Fruit fly (Drosophila melanogaster) whole organism, prepupa: Measurements from ENCODE around the gene CG43707.

Experiments used
- Blimp-1 ChIP-seq: fragments of 200-800 bp; sonication (Bioruptor generic); optimal IDR thresholded peaks from 3 replicates; lab custom pipeline; 2017; ENCODE audit warnings: missing biosample characterization, missing genetic modification characterization, mild to moderate bottlenecking, moderate library complexity, missing genetic modification reagents
- CG10669 ChIP-seq: fragments of 200-800 bp; sonication (Bioruptor generic); optimal IDR thresholded peaks from 3 replicates; lab custom pipeline; 2018; ENCODE audit warnings: missing biosample characterization, mild to moderate bottlenecking, missing genetic modification characterization, moderate library complexity
- CG11762 ChIP-seq: fragments of 200-800 bp; sonication (Bioruptor generic); optimal IDR thresholded peaks from 3 replicates; lab custom pipeline; 2016; ENCODE audit warnings: missing biosample characterization, missing genetic modification characterization; ENCODE audit not compliant: insufficient read depth
- CG15336 ChIP-seq: fragments of 200-800 bp; sonication (Bioruptor generic); IDR thresholded peaks from 2 replicates; pipeline ENCODE4 v1.3.6; 2022; ENCODE audit warnings: missing biosample characterization, missing genetic modification characterization
- CG16779 ChIP-seq: fragments of 200-800 bp; sonication (Bioruptor generic); optimal IDR thresholded peaks from 3 replicates; lab custom pipeline; 2017; ENCODE audit warnings: missing biosample characterization, mild to moderate bottlenecking, missing genetic modification characterization
- CG31627 ChIP-seq: fragments of 200-800 bp; sonication (Bioruptor generic); optimal IDR thresholded peaks from 3 replicates; lab custom pipeline; 2016; ENCODE audit warnings: missing biosample characterization, missing genetic modification characterization
- CG32006 ChIP-seq: fragments of 200-800 bp; sonication (Bioruptor generic); optimal IDR thresholded peaks from 3 replicates; lab custom pipeline; 2017; ENCODE audit warnings: missing biosample characterization, mild to moderate bottlenecking, missing genetic modification characterization
- CG34406 ChIP-seq: fragments of 200-800 bp; sonication (Bioruptor generic); optimal IDR thresholded peaks from 3 replicates; lab custom pipeline; 2016; ENCODE audit warnings: missing biosample characterization, missing genetic modification characterization
- CG3919 ChIP-seq: fragments of 200-800 bp; sonication (Bioruptor generic); optimal IDR thresholded peaks from 3 replicates; lab custom pipeline; 2016; ENCODE audit warnings: missing biosample characterization, missing genetic modification characterization
- CG4318 ChIP-seq: fragments of 200-800 bp; sonication (Bioruptor generic); optimal IDR thresholded peaks from 3 replicates; lab custom pipeline; 2017; ENCODE audit warnings: missing biosample characterization, mild to moderate bottlenecking, missing genetic modification characterization
- CG6163 ChIP-seq: fragments of 200-800 bp; sonication (Bioruptor generic); IDR thresholded peaks from 3 replicates; pipeline ENCODE4 v1.3.6; 2022; ENCODE audit warnings: missing biosample characterization, missing genetic modification characterization
- CG6276 ChIP-seq: fragments of 200-800 bp; sonication (Bioruptor generic); optimal IDR thresholded peaks from 2 replicates; lab custom pipeline; 2017; ENCODE audit warnings: missing biosample characterization, mild to moderate bottlenecking, missing genetic modification characterization
- CG6792 ChIP-seq: fragments of 200-800 bp; sonication (Bioruptor generic); optimal IDR thresholded peaks from 3 replicates; lab custom pipeline; 2016; ENCODE audit warnings: missing biosample characterization, missing genetic modification characterization
- CG6808 ChIP-seq: fragments of 200-800 bp; sonication (Bioruptor generic); optimal IDR thresholded peaks from 3 replicates; lab custom pipeline; 2017; ENCODE audit warnings: missing biosample characterization, missing genetic modification characterization, mild to moderate bottlenecking, moderate library complexity, missing genetic modification reagents
- CG6854 ChIP-seq: fragments of 200-800 bp; sonication (Bioruptor generic); optimal IDR thresholded peaks from 2 replicates; lab custom pipeline; 2017; ENCODE audit warnings: missing biosample characterization, mild to moderate bottlenecking, missing genetic modification characterization
- CG8119 ChIP-seq: fragments of 200-800 bp; sonication (Bioruptor generic); IDR thresholded peaks from 3 replicates; pipeline ENCODE4 v1.3.6; 2022; ENCODE audit warnings: missing biosample characterization, missing genetic modification characterization
- CG8632 ChIP-seq: fragments of 200-800 bp; sonication (Bioruptor generic); optimal IDR thresholded peaks from 3 replicates; lab custom pipeline; 2016; ENCODE audit warnings: missing biosample characterization, missing genetic modification characterization
- Eip78C ChIP-seq: fragments of 200-800 bp; sonication (Bioruptor generic); peaks from one replicate; lab custom pipeline; 2016; ENCODE audit warnings: missing biosample characterization, missing genetic modification characterization
- Eip93F ChIP-seq: fragments of 200-800 bp; sonication (Bioruptor generic); optimal IDR thresholded peaks from 2 replicates; lab custom pipeline; 2016; ENCODE audit warnings: missing biosample characterization, mild to moderate bottlenecking, missing genetic modification characterization
- Ets21C ChIP-seq: fragments of 200-800 bp; sonication (Bioruptor generic); optimal IDR thresholded peaks from 3 replicates; lab custom pipeline; 2016; ENCODE audit warnings: missing biosample characterization, missing genetic modification characterization
- Ets96B ChIP-seq: fragments of 200-800 bp; optimal IDR thresholded peaks from 2 replicates; lab custom pipeline; 2019; ENCODE audit warnings: missing biosample characterization, mild to moderate bottlenecking, missing genetic modification characterization, moderate library complexity
- Hr38 ChIP-seq: sonication (Bioruptor generic); optimal IDR thresholded peaks from 2 replicates; lab custom pipeline; 2016; ENCODE audit warnings: missing biosample characterization, missing genetic modification characterization
- Hr39 ChIP-seq: fragments of 200-800 bp; sonication (Bioruptor generic); optimal IDR thresholded peaks from 2 replicates; lab custom pipeline; 2016; ENCODE audit warnings: missing biosample characterization, missing genetic modification characterization
- Hr4 ChIP-seq: fragments of 200-800 bp; sonication (Bioruptor generic); optimal IDR thresholded peaks from 3 replicates; lab custom pipeline; 2016; ENCODE audit warnings: missing biosample characterization, missing genetic modification characterization
- Lpt ChIP-seq: fragments of 200-800 bp; sonication (Bioruptor generic); optimal IDR thresholded peaks from 3 replicates; lab custom pipeline; 2016; ENCODE audit warnings: missing biosample characterization, missing genetic modification characterization
- Met ChIP-seq: fragments of 200-800 bp; sonication (Bioruptor generic); optimal IDR thresholded peaks from 3 replicates; lab custom pipeline; 2016; ENCODE audit warnings: missing biosample characterization, missing genetic modification characterization
- OdsH ChIP-seq: fragments of 200-800 bp; sonication (Bioruptor generic); optimal IDR thresholded peaks from 3 replicates; lab custom pipeline; 2016; ENCODE audit warnings: missing biosample characterization, missing genetic modification characterization
- Smox ChIP-seq: fragments of 200-800 bp; sonication (Bioruptor generic); optimal IDR thresholded peaks from 3 replicates; lab custom pipeline; 2016; ENCODE audit warnings: missing biosample characterization, missing genetic modification characterization
- Sox102F ChIP-seq: fragments of 200-800 bp; sonication (Bioruptor generic); optimal IDR thresholded peaks from 2 replicates; lab custom pipeline; 2016; ENCODE audit warnings: missing biosample characterization, mild to moderate bottlenecking, missing genetic modification characterization
- Sox14 ChIP-seq: fragments of 200-800 bp; sonication (Bioruptor generic); optimal IDR thresholded peaks from 3 replicates; lab custom pipeline; 2016; ENCODE audit warnings: missing biosample characterization, missing genetic modification characterization
- Sox15 ChIP-seq: fragments of 200-800 bp; sonication (Bioruptor generic); optimal IDR thresholded peaks from 3 replicates; lab custom pipeline; 2016; ENCODE audit warnings: missing biosample characterization, missing genetic modification characterization
- achi ChIP-seq: fragments of 200-800 bp; sonication (Bioruptor generic); optimal IDR thresholded peaks from 3 replicates; lab custom pipeline; 2016; ENCODE audit warnings: missing biosample characterization, missing genetic modification characterization
- acj6 ChIP-seq: fragments of 200-800 bp; sonication (Bioruptor generic); optimal IDR thresholded peaks from 3 replicates; lab custom pipeline; 2016; ENCODE audit warnings: missing biosample characterization, missing genetic modification characterization
- cyc ChIP-seq: fragments of 200-800 bp; sonication (Bioruptor generic); optimal IDR thresholded peaks from 3 replicates; lab custom pipeline; 2016; ENCODE audit warnings: missing biosample characterization, missing genetic modification characterization
- dac ChIP-seq: fragments of 200-800 bp; sonication (Bioruptor generic); optimal IDR thresholded peaks from 2 replicates; lab custom pipeline; 2017; ENCODE audit warnings: missing biosample characterization, mild to moderate bottlenecking, missing genetic modification characterization
- dsx ChIP-seq: fragments of 200-800 bp; optimal IDR thresholded peaks from 3 replicates; lab custom pipeline; 2019; ENCODE audit warnings: missing biosample characterization, mild to moderate bottlenecking, missing genetic modification characterization, moderate library complexity; ENCODE audit not compliant: poor library complexity, severe bottlenecking
- eg ChIP-seq: fragments of 200-800 bp; sonication (Bioruptor generic); IDR thresholded peaks from 3 replicates; pipeline ENCODE4 v1.3.6; 2022; ENCODE audit warnings: missing biosample characterization, missing genetic modification characterization
- esn ChIP-seq: fragments of 200-800 bp; sonication (Bioruptor generic); optimal IDR thresholded peaks from 2 replicates; lab custom pipeline; 2016; ENCODE audit warnings: missing biosample characterization, mild to moderate bottlenecking, missing genetic modification characterization, moderate library complexity
- fd59A ChIP-seq: fragments of 200-800 bp; sonication (Bioruptor generic); optimal IDR thresholded peaks from 2 replicates; lab custom pipeline; 2017; ENCODE audit warnings: missing biosample characterization, mild to moderate bottlenecking, missing genetic modification characterization, missing genetic modification reagents
- fd85E ChIP-seq: fragments of 200-800 bp; sonication (Bioruptor generic); optimal IDR thresholded peaks from 3 replicates; lab custom pipeline; 2016; ENCODE audit warnings: missing biosample characterization, missing genetic modification characterization
- fkh ChIP-seq: fragments of 200-800 bp; sonication (Bioruptor generic); optimal IDR thresholded peaks from 3 replicates; lab custom pipeline; 2017; ENCODE audit warnings: missing biosample characterization, mild to moderate bottlenecking, missing genetic modification characterization, moderate library complexity
- lz ChIP-seq: fragments of 200-800 bp; sonication (Bioruptor generic); optimal IDR thresholded peaks from 3 replicates; lab custom pipeline; 2016; ENCODE audit warnings: missing biosample characterization, missing genetic modification characterization
- net ChIP-seq: fragments of 200-800 bp; sonication (Bioruptor generic); optimal IDR thresholded peaks from 3 replicates; lab custom pipeline; 2016; ENCODE audit warnings: missing biosample characterization, missing genetic modification characterization
- pdm3 ChIP-seq: fragments of 200-800 bp; sonication (Bioruptor generic); optimal IDR thresholded peaks from 3 replicates; lab custom pipeline; 2016; ENCODE audit warnings: missing biosample characterization, missing genetic modification characterization
- spab ChIP-seq: fragments of 200-800 bp; sonication (Bioruptor generic); optimal IDR thresholded peaks from 2 replicates; lab custom pipeline; 2017; ENCODE audit warnings: missing biosample characterization, mild to moderate bottlenecking, missing genetic modification characterization, missing genetic modification reagents
- ss ChIP-seq, 2 experiments: fragments of 200-800 bp; sonication (Bioruptor generic); optimal IDR thresholded peaks; 2 replicates in 1 of 2; 3 replicates in 1 of 2; lab custom pipeline; 2017 to 2018; ENCODE audit warnings: mild to moderate bottlenecking in 2 of 2, missing biosample characterization in 2 of 2, missing genetic modification characterization in 2 of 2, moderate library complexity in 1 of 2
- topi ChIP-seq: fragments of 200-800 bp; sonication (Bioruptor generic); optimal IDR thresholded peaks from 3 replicates; lab custom pipeline; 2016; ENCODE audit warnings: missing biosample characterization, missing genetic modification characterization
- vri ChIP-seq: fragments of 200-800 bp; sonication (Bioruptor generic); optimal IDR thresholded peaks from 3 replicates; lab custom pipeline; 2016; ENCODE audit warnings: missing biosample characterization, mild to moderate bottlenecking, missing genetic modification characterization

CG43707 gene

DNA sequence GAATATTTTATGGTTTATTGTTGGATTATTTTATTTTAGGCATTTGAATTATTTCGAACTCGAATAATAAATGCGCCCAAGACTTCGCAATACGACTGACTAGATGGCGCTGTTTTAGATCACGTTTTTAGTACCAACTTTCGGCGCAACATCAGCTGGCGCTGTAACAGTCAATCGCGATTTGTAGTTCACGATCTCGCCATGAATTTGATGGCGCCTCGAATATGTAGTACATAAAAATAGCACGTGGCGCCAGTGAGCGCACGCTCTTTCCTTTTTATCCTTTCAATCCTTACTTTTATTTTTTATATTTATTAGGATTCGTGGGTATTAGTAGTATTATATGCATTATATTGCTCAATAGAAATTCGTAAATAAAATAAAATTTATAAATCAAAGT lies 29.2 kb downstream of the CG43707 start (continued):
- peak; percentile 32 for TF ChIP-seq achi (GFP tag; lab: Kevin White, UChicago)
- peak; percentile 79 for TF ChIP-seq cyc (GFP tag; lab: Kevin White, UChicago)
- TF ChIP-seq vri (GFP tag; lab: Kevin White, UChicago), result peak; percentile 22
- peak; percentile 51; the same call in 2 of the 3 replicates for TF ChIP-seq CG6163 (GFP tag; lab: Robert Waterston, UW)
- TF ChIP-seq Hr4 (GFP tag; lab: Kevin White, UChicago), result peak; percentile 28
- TF ChIP-seq CG10669 (GFP tag; lab: Kevin White, UChicago), result peak; percentile 19
- TF ChIP-seq Met (GFP tag; lab: Kevin White, UChicago), result peak; percentile 75
- peak; percentile 77 for TF ChIP-seq Sox14
- peak; percentile 18 for TF ChIP-seq dac (GFP tag; lab: Kevin White, UChicago)
- TF ChIP-seq CG6854, result no peak
- peak; percentile 86 for TF ChIP-seq esn (GFP tag; lab: Kevin White, UChicago)
- TF ChIP-seq Hr38 (GFP tag; lab: Kevin White, UChicago), result no peak
- peak; percentile 78 for TF ChIP-seq pdm3
- no peak for TF ChIP-seq dsx (GFP tag; lab: Kevin White, UChicago)
- TF ChIP-seq CG6276 (GFP tag; lab: Kevin White, UChicago), result no peak
- TF ChIP-seq Smox (GFP tag; lab: Kevin White, UChicago), result peak; percentile 64
- peak; percentile 10 for TF ChIP-seq CG32006 (GFP tag; lab: Kevin White, UChicago)
- no peak for TF ChIP-seq CG8632
- no peak for TF ChIP-seq CG8119
- peak; percentile 63 for TF ChIP-seq Sox102F (GFP tag; lab: Kevin White, UChicago)
- no peak for TF ChIP-seq Blimp-1 (GFP tag; lab: Kevin White, UChicago)
- no peak for TF ChIP-seq fd85E
- TF ChIP-seq Hr39 (GFP tag; lab: Kevin White, UChicago), result peak; percentile 87
- TF ChIP-seq topi, result peak; percentile 43
- peak; percentile 47 for TF ChIP-seq Sox15 (GFP tag; lab: Kevin White, UChicago)
- peak; percentile 62 for TF ChIP-seq OdsH (GFP tag; lab: Kevin White, UChicago)
- TF ChIP-seq Eip93F (GFP tag; lab: Kevin White, UChicago), result no peak
- TF ChIP-seq CG3919 (GFP tag; lab: Kevin White, UChicago), result peak; percentile 63
- peak; percentile 88 for TF ChIP-seq CG31627 (GFP tag; lab: Kevin White, UChicago)
- no peak for TF ChIP-seq CG11762 (GFP tag; lab: Kevin White, UChicago)
- no peak for TF ChIP-seq CG4318 (GFP tag; lab: Kevin White, UChicago)
- TF ChIP-seq net, result peak; percentile 68
- TF ChIP-seq Ets96B (tag; lab: Kevin White, UChicago), result no peak
- TF ChIP-seq CG6792 (GFP tag; lab: Kevin White, UChicago), result peak; percentile 47
- TF ChIP-seq, all 60 proteins: peak for 36

DNA sequence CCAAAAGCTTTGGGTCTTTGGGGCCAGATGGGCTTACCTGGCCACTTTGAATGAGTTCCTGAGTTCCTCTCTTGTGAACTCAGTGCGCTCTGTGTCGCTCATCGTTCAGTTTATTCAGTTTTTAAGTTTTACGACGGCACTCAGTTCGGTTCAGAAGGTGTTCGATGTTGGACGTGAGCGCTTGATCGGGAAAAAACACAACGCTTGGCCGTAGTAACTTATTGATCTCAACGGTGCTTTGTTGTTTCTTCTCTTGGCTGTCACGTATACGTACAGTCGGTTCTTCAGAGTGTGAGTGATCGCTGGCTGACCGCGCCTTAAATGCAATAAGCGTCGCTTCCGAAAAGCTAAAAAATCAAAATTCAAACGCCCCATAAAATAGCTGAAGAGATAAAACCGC lies 30.0 kb downstream of the CG43707 start, which contains the start of gene bark:
bark (plus strand) TSS at position 140 of the 400 bp plus-strand sequence.
- TF ChIP-seq dsx (GFP tag; lab: Kevin White, UChicago) (peak; percentile 20), spab (GFP tag; lab: Kevin White, UChicago) (no peak), fd59A (GFP tag; lab: Kevin White, UChicago) (no peak), fkh (peak; percentile 21), Lpt (GFP tag; lab: Kevin White, UChicago) (peak; percentile 0), Sox14 (peak; percentile 58), CG32006 (GFP tag; lab: Kevin White, UChicago) (no peak), Eip93F (GFP tag; lab: Kevin White, UChicago) (no peak), Eip78C (GFP tag; lab: Kevin White, UChicago) (peak; percentile 65), vri (GFP tag; lab: Kevin White, UChicago) (peak; percentile 81), topi (peak; percentile 39), CG8119 (no peak), achi (GFP tag; lab: Kevin White, UChicago) (no peak), Blimp-1 (GFP tag; lab: Kevin White, UChicago) (no peak), ss (GFP tag; optimal IDR thresholded peaks at IDR 0.05; lab: Kevin White, UChicago) (peak; percentile 25 to 56), Ets21C (GFP tag; lab: Kevin White, UChicago) (no peak), OdsH (GFP tag; lab: Kevin White, UChicago) (no peak), acj6 (GFP tag; lab: Kevin White, UChicago) (no peak), CG15336 (GFP tag; lab: Robert Waterston, UW) (peak; percentile 38; the same call in 1 of the 2 replicates), Sox102F (GFP tag; lab: Kevin White, UChicago) (peak; percentile 46), CG8632 (no peak), CG34406 (no peak), CG10669 (GFP tag; lab: Kevin White, UChicago) (no peak), CG16779 (tag; lab: Kevin White, UChicago) (peak; percentile 53), CG6808 (GFP tag; lab: Kevin White, UChicago) (no peak), dac (GFP tag; lab: Kevin White, UChicago) (no peak), Hr4 (GFP tag; lab: Kevin White, UChicago) (no peak), lz (no peak), Hr38 (GFP tag; lab: Kevin White, UChicago) (no peak), eg (GFP tag; lab: Robert Waterston, UW) (peak; percentile 53; the same call in 1 of the 3 replicates), Smox (GFP tag; lab: Kevin White, UChicago) (no peak)
